Worm (Caenorhabditis elegans) whole organism, L4 larva: Measurements from ENCODE around the gene Y61A9LA.4.
"Not testable (repeated sequence)": the region's sequence is repeated elsewhere in the genome, so short reads cannot be mapped to it uniquely, and the experiment has no call there.

Experiments
- F26F4.8 ChIP-seq: fragments of 200-800 bp; sonication (Bioruptor generic); conservative IDR thresholded peaks from 2 replicates; pipeline ENCODE4 v1.3.6; 2022; ENCODE audit warnings: missing genetic modification characterization, missing compliant biosample characterization
- Y105C5A.15 ChIP-seq: fragments of 200-800 bp; sonication (Bioruptor generic); IDR thresholded peaks from 2 replicates; pipeline ENCODE4 v1.3.6; 2022; ENCODE audit warnings: missing genetic modification characterization, missing compliant biosample characterization
- Y5F2A.4 ChIP-seq: fragments of 200-800 bp; sonication (Bioruptor generic); optimal IDR thresholded peaks from 2 replicates; lab custom pipeline; 2018; ENCODE audit warnings: mild to moderate bottlenecking, missing genetic modification characterization, missing compliant biosample characterization
- Y75B8A.6 ChIP-seq: fragments of 200-800 bp; sonication (Bioruptor generic); IDR thresholded peaks from 2 replicates; pipeline ENCODE4 v1.3.6; 2022; ENCODE audit warnings: missing genetic modification reagents, missing genetic modification characterization, missing compliant biosample characterization
- ZK546.5 ChIP-seq, 2 experiments: sonication (generic microtip); optimal IDR thresholded peaks; 2 replicates each; lab custom pipeline; 2017; ENCODE audit warnings: missing biosample characterization in 2 of 2, missing genetic modification characterization in 2 of 2
- aha-1 ChIP-seq: fragments of 150-350 bp; peaks from one replicate; lab custom pipeline; 2014; ENCODE audit warnings: missing biosample characterization, missing genetic modification characterization
- aly-2 ChIP-seq: sonication (generic microtip); optimal IDR thresholded peaks from 2 replicates; lab custom pipeline; 2018; ENCODE audit warnings: missing biosample characterization, missing genetic modification characterization
- attf-4 ChIP-seq: sonication (generic microtip); optimal IDR thresholded peaks from 3 replicates; lab custom pipeline; 2017; ENCODE audit warnings: missing biosample characterization, missing genetic modification characterization
- ceh-44 ChIP-seq: fragments of 200-800 bp; sonication (Bioruptor generic); IDR thresholded peaks from 2 replicates; pipeline ENCODE4 v1.3.6; 2022; ENCODE audit warnings: missing genetic modification reagents, missing genetic modification characterization, missing compliant biosample characterization
- ces-1 ChIP-seq: fragments of 150-350 bp; sonication (generic microtip); optimal IDR thresholded peaks from 4 replicates; lab custom pipeline; 2014; ENCODE audit warnings: missing biosample characterization, missing genetic modification reagents, missing genetic modification characterization
- daf-16 ChIP-seq, 3 experiments: sonication (generic microtip); optimal IDR thresholded peaks; 2 replicates each; lab custom pipeline; 2016 to 2017; ENCODE audit warnings: missing genetic modification characterization in 3 of 3, missing genetic modification reagents in 3 of 3, mild to moderate bottlenecking in 2 of 3, missing compliant biosample characterization in 2 of 3, missing biosample characterization in 1 of 3, moderate library complexity in 1 of 3
- daf-19 ChIP-seq: fragments of 200-800 bp; sonication (Bioruptor generic); conservative IDR thresholded peaks from 2 replicates; pipeline ENCODE4 v1.3.6; 2022; ENCODE audit warnings: missing genetic modification characterization, missing compliant biosample characterization
- fkh-10 ChIP-seq: fragments of 150-350 bp; optimal IDR thresholded peaks from 2 replicates; lab custom pipeline; 2014; ENCODE audit warnings: missing biosample characterization, missing genetic modification reagents, missing genetic modification characterization
- gei-8 ChIP-seq: fragments of 200-800 bp; sonication (Bioruptor generic); optimal IDR thresholded peaks from 2 replicates; lab custom pipeline; 2018; ENCODE audit warnings: mild to moderate bottlenecking, missing genetic modification characterization, missing compliant biosample characterization
- hif-1 ChIP-seq, 2 experiments: sonication (generic microtip); optimal IDR thresholded peaks; 2 replicates each; lab custom pipeline; 2016 to 2017; ENCODE audit warnings: missing compliant biosample characterization in 2 of 2, missing genetic modification characterization in 2 of 2, missing genetic modification reagents in 2 of 2, missing genotype in 2 of 2, mild to moderate bottlenecking in 1 of 2
- hlh-30 ChIP-seq: sonication (generic microtip); optimal IDR thresholded peaks from 2 replicates; lab custom pipeline; 2017; ENCODE audit warnings: antibody characterized with exemption, mild to moderate bottlenecking, missing genetic modification characterization, missing compliant biosample characterization; ENCODE audit not compliant: insufficient read depth
- hmg-1.1 ChIP-seq: fragments of 200-800 bp; sonication (Bioruptor generic); IDR thresholded peaks from 2 replicates; pipeline ENCODE4 v1.3.6; 2022; ENCODE audit warnings: missing genetic modification reagents, missing genetic modification characterization, missing compliant biosample characterization
- lim-7 ChIP-seq: fragments of 200-800 bp; sonication (Bioruptor generic); IDR thresholded peaks from 2 replicates; pipeline ENCODE4 v1.3.6; 2022; ENCODE audit warnings: missing genetic modification characterization, missing compliant biosample characterization
- lin-13 ChIP-seq: fragments of 150-350 bp; optimal IDR thresholded peaks from 2 replicates; lab custom pipeline; 2014; ENCODE audit warnings: missing biosample characterization, missing genetic modification reagents, missing genetic modification characterization
- lin-29 ChIP-seq: fragments of 200-800 bp; sonication (Bioruptor generic); IDR thresholded peaks from 2 replicates; pipeline ENCODE4 v1.3.6; 2022; ENCODE audit warnings: missing genetic modification reagents, missing genetic modification characterization, missing compliant biosample characterization
- lir-3 ChIP-seq: sonication (generic microtip); optimal IDR thresholded peaks from 2 replicates; lab custom pipeline; 2016; ENCODE audit warnings: mild to moderate bottlenecking, missing genetic modification characterization, missing compliant biosample characterization
- madf-5 ChIP-seq, 2 experiments: fragments of 200-800 bp; sonication (Bioruptor generic); IDR thresholded peaks; 2 replicates each; pipeline ENCODE4 v1.3.6; 2022; ENCODE audit warnings: missing compliant biosample characterization in 2 of 2, missing genetic modification characterization in 2 of 2
- mdl-1 ChIP-seq, 2 experiments: fragments of 150-350 bp in 1 of 2; sonication (generic microtip) in 1 of 2; optimal IDR thresholded peaks; 2 replicates each; lab custom pipeline; 2014 to 2017; ENCODE audit warnings: missing biosample characterization in 2 of 2, missing genetic modification characterization in 2 of 2
- mes-2 ChIP-seq: sonication (generic microtip); optimal IDR thresholded peaks from 2 replicates; lab custom pipeline; 2016; ENCODE audit warnings: missing genotype, mild to moderate bottlenecking, missing genetic modification characterization, missing compliant biosample characterization; ENCODE audit not compliant: poor library complexity, severe bottlenecking
- mxl-3 ChIP-seq: fragments of 200-800 bp; sonication (Bioruptor generic); optimal IDR thresholded peaks from 2 replicates; lab custom pipeline; 2018; ENCODE audit warnings: mild to moderate bottlenecking, missing genetic modification characterization, missing compliant biosample characterization
- nhr-102 ChIP-seq: sonication (generic microtip); optimal IDR thresholded peaks from 2 replicates; lab custom pipeline; 2016; ENCODE audit warnings: mild to moderate bottlenecking, missing genetic modification characterization, moderate library complexity, missing compliant biosample characterization
- nhr-11 ChIP-seq: fragments of 150-350 bp; optimal IDR thresholded peaks from 2 replicates; lab custom pipeline; 2014; ENCODE audit warnings: missing biosample characterization, missing genetic modification characterization
- nhr-28 ChIP-seq: fragments of 150-350 bp; optimal IDR thresholded peaks from 2 replicates; lab custom pipeline; 2014; ENCODE audit warnings: missing biosample characterization, missing genetic modification characterization
- nhr-42 ChIP-seq: fragments of 200-800 bp; sonication (Bioruptor generic); IDR thresholded peaks from 2 replicates; pipeline ENCODE4 v1.3.6; 2022; ENCODE audit warnings: missing genetic modification characterization, missing compliant biosample characterization
- nhr-76 ChIP-seq: fragments of 150-350 bp; optimal IDR thresholded peaks from 2 replicates; lab custom pipeline; 2014; ENCODE audit warnings: missing biosample characterization, missing genetic modification characterization
- saeg-2 ChIP-seq: fragments of 200-800 bp; sonication (Bioruptor generic); IDR thresholded peaks from 2 replicates; pipeline ENCODE4 v1.3.6; 2022; ENCODE audit warnings: missing genetic modification reagents, missing genetic modification characterization, missing compliant biosample characterization
- set-16 ChIP-seq: fragments of 200-800 bp; sonication (Bioruptor generic); IDR thresholded peaks from 2 replicates; pipeline ENCODE4 v1.3.6; 2022; ENCODE audit warnings: missing genetic modification reagents, missing genetic modification characterization, missing compliant biosample characterization
- skn-1 ChIP-seq: fragments of 150-350 bp; optimal IDR thresholded peaks from 2 replicates; lab custom pipeline; 2014; ENCODE audit warnings: missing biosample characterization, missing genetic modification characterization
- unc-130 ChIP-seq: sonication (generic microtip); optimal IDR thresholded peaks from 2 replicates; lab custom pipeline; 2016; ENCODE audit warnings: missing genetic modification reagents, missing genetic modification characterization, missing compliant biosample characterization
- unc-62 ChIP-seq, 3 experiments: fragments of 150-350 bp in 1 of 3; sonication (generic microtip); optimal IDR thresholded peaks in 2 of 3; peaks in 1 of 3; 1 replicate in 1 of 3; 2 replicates in 2 of 3; lab custom pipeline; 2014 to 2017; ENCODE audit warnings: missing biosample characterization in 3 of 3, missing genetic modification characterization in 3 of 3, missing genetic modification reagents in 3 of 3, missing genotype in 1 of 3
- zip-11 ChIP-seq: fragments of 200-800 bp; sonication (Bioruptor generic); IDR thresholded peaks from 2 replicates; pipeline ENCODE4 v1.3.6; 2022; ENCODE audit warnings: missing genetic modification characterization, missing compliant biosample characterization
- ztf-11 ChIP-seq: fragments of 150-350 bp; optimal IDR thresholded peaks from 2 replicates; lab custom pipeline; 2014; ENCODE audit warnings: missing biosample characterization, missing genetic modification characterization

Y61A9LA.4 gene

ce11 chrV:4560441-4560840 is at the start of gene Y61A9LA.4:
Y61A9LA.4 (plus strand) TSS chrV:4560741.
- not testable (repeated sequence) for TF ChIP-seq Y105C5A.15 (GFP tag; lab: Robert Waterston, UW); hif-1 (tag; optimal IDR thresholded peaks at IDR 0.05; lab: Kevin White, UChicago); lin-29

- TF ChIP-seq unc-62 (GFP tag; optimal IDR thresholded peaks at IDR 0.05 in 1 of 2; lab: Kevin White, UChicago) (peak in 1 of 2 experiments; percentile 48), unc-62 (tag; optimal IDR thresholded peaks at IDR 0.05; lab: Kevin White, UChicago) (no peak), Y75B8A.6 (no peak)
Observed at ce11 chrV:4512733-4513132, 47.8 kb upstream of the Y61A9LA.4 start, which contains the start of gene T28F12.1. T28F12.1 (plus strand) TSS chrV:4513033.

ce11 chrV:4518657-4519056 is 41.9 kb upstream of the Y61A9LA.4 start:
- TF ChIP-seq nhr-42 (no peak), unc-62 (GFP tag; optimal IDR thresholded peaks at IDR 0.05 in 1 of 2; lab: Kevin White, UChicago) (peak in 1 of 2 experiments; percentile 88), unc-62 (tag; optimal IDR thresholded peaks at IDR 0.05; lab: Kevin White, UChicago) (no peak)

- TF ChIP-seq daf-19 (no peak), mxl-3 (GFP tag; lab: Kevin White, UChicago) (no peak), skn-1 (no peak), saeg-2 (GFP tag; lab: Robert Waterston, UW) (no peak), aha-1 (no peak), hif-1 (tag; optimal IDR thresholded peaks at IDR 0.05; lab: Kevin White, UChicago) (no peak), nhr-28 (tag; lab: Kevin White, UChicago) (peak; percentile 4), zip-11 (GFP tag; lab: Robert Waterston, UW) (no peak), madf-5 (GFP tag; IDR thresholded peaks at IDR 0.05; lab: Robert Waterston, UW) (no peak), hlh-30 (peak; percentile 1), ceh-44 (GFP tag; lab: Robert Waterston, UW) (no peak), mdl-1 (tag; optimal IDR thresholded peaks at IDR 0.05; lab: Kevin White, UChicago) (peak in 1 of 2 experiments; percentile 7), gei-8 (GFP tag; lab: Kevin White, UChicago) (no peak), attf-4 (tag; lab: Kevin White, UChicago) (no peak), lim-7 (GFP tag; lab: Robert Waterston, UW) (0 out of 2 replicates have a peak, but pooled peaks have one; percentile 31), lin-13 (no peak), lir-3 (tag; lab: Kevin White, UChicago) (no peak)
Observed at ce11 chrV:4523312-4523711, 37.2 kb upstream of the Y61A9LA.4 start.

ce11 chrV:4523844-4524243 is 36.7 kb upstream of the Y61A9LA.4 start:
- TF ChIP-seq ZK546.5 (tag; optimal IDR thresholded peaks at IDR 0.05; lab: Kevin White, UChicago) (no peak), aha-1 (peak; percentile 67), zip-11 (GFP tag; lab: Robert Waterston, UW) (no peak), nhr-28 (tag; lab: Kevin White, UChicago) (peak; percentile 35), nhr-11 (tag; lab: Kevin White, UChicago) (peak; percentile 17), nhr-76 (tag; lab: Kevin White, UChicago) (no peak), aly-2 (no peak), unc-130 (GFP tag; lab: Kevin White, UChicago) (no peak), Y5F2A.4 (GFP tag; lab: Kevin White, UChicago) (no peak), daf-16 (GFP tag; optimal IDR thresholded peaks at IDR 0.05; lab: Kevin White, UChicago) (no peak), daf-16 (tag; optimal IDR thresholded peaks at IDR 0.05; lab: Kevin White, UChicago) (no peak), nhr-102 (no peak), set-16 (GFP tag; lab: Robert Waterston, UW) (peak; percentile 12; the same call in 1 of the 2 replicates), ztf-11 (no peak), fkh-10 (GFP tag; lab: Kevin White, UChicago) (no peak), daf-19 (no peak), mxl-3 (GFP tag; lab: Kevin White, UChicago) (peak; percentile 9), mes-2 (no peak), hmg-1.1 (GFP tag; lab: Robert Waterston, UW) (no peak), ces-1 (GFP tag; lab: Kevin White, UChicago) (no peak), nhr-42 (0 out of 2 replicates have a peak, but pooled peaks have one; percentile 42), attf-4 (tag; lab: Kevin White, UChicago) (no peak), F26F4.8 (GFP tag; lab: Robert Waterston, UW) (no peak)
